Fruit fly (Drosophila melanogaster) whole organism, embryonic: Measurements from ENCODE around the gene CG2818.
A peak's percentile ranks its signal among the peaks of the same experiment; 100 is the strongest.

Experiments used
- Adf1 ChIP-seq: fragments of 200-800 bp; sonication (Bioruptor generic); IDR thresholded peaks from 2 replicates; pipeline ENCODE4 v1.3.6; 2022; ENCODE audit warnings: missing biosample characterization, missing genetic modification characterization
- Antp ChIP-seq: fragments of 200-800 bp; sonication (Bioruptor generic); optimal IDR thresholded peaks from 3 replicates; lab custom pipeline; 2016; ENCODE audit warnings: missing biosample characterization, missing genetic modification characterization
- BEAF-32 ChIP-seq: fragments of 200-800 bp; sonication (Bioruptor generic); optimal IDR thresholded peaks from 3 replicates; lab custom pipeline; 2017; ENCODE audit warnings: missing biosample characterization, missing genetic modification characterization, mild to moderate bottlenecking, moderate library complexity, missing genetic modification reagents
- CG10267 ChIP-seq: fragments of 200-800 bp; sonication (Bioruptor generic); optimal IDR thresholded peaks from 2 replicates; lab custom pipeline; 2018; ENCODE audit warnings: missing biosample characterization, mild to moderate bottlenecking, missing genetic modification characterization, moderate library complexity
- CG10959 ChIP-seq: fragments of 200-800 bp; sonication (Bioruptor generic); IDR thresholded peaks from 2 replicates; pipeline ENCODE4 v1.3.6; 2022; ENCODE audit warnings: missing biosample characterization, missing genetic modification characterization
- CG11085 ChIP-seq: fragments of 200-800 bp; sonication (Bioruptor generic); IDR thresholded peaks from 2 replicates; pipeline ENCODE4 v1.3.6; 2022; ENCODE audit warnings: missing biosample characterization, missing genetic modification characterization
- CG11696 ChIP-seq: fragments of 200-800 bp; sonication (Bioruptor generic); IDR thresholded peaks from 2 replicates; pipeline ENCODE4 v1.3.6; 2022; ENCODE audit warnings: missing biosample characterization, missing genetic modification characterization
- CG12659 ChIP-seq: fragments of 200-800 bp; sonication (Bioruptor generic); optimal IDR thresholded peaks from 3 replicates; lab custom pipeline; 2017; ENCODE audit warnings: mild to moderate bottlenecking, missing biosample characterization, missing genetic modification reagents, missing genetic modification characterization
- CG13287 ChIP-seq: fragments of 200-800 bp; sonication (Bioruptor generic); IDR thresholded peaks from 2 replicates; pipeline ENCODE4 v1.3.6; 2022; ENCODE audit warnings: missing biosample characterization, missing genetic modification characterization; ENCODE audit not compliant: partially characterized antibody
- CG15073 ChIP-seq: fragments of 200-800 bp; sonication (Bioruptor generic); optimal IDR thresholded peaks from 2 replicates; lab custom pipeline; 2016; ENCODE audit warnings: missing biosample characterization, missing genetic modification characterization
- CG1792 ChIP-seq: fragments of 200-800 bp; sonication (Bioruptor generic); optimal IDR thresholded peaks from 2 replicates; lab custom pipeline; 2016; ENCODE audit warnings: missing biosample characterization, missing genetic modification characterization
- CG2120 ChIP-seq: fragments of 200-800 bp; sonication (Bioruptor generic); optimal IDR thresholded peaks from 3 replicates; lab custom pipeline; 2016; ENCODE audit warnings: missing biosample characterization, missing genetic modification characterization
- CG3065 ChIP-seq: fragments of 200-800 bp; sonication (Bioruptor generic); optimal IDR thresholded peaks from 2 replicates; lab custom pipeline; 2016; ENCODE audit warnings: missing biosample characterization, missing genetic modification characterization
- CG3838 ChIP-seq: fragments of 200-800 bp; sonication (Bioruptor generic); optimal IDR thresholded peaks from 3 replicates; lab custom pipeline; 2016; ENCODE audit warnings: missing biosample characterization, missing genetic modification characterization
- CG4820 ChIP-seq: fragments of 200-800 bp; sonication (Bioruptor generic); optimal IDR thresholded peaks from 3 replicates; lab custom pipeline; 2016; ENCODE audit warnings: missing biosample characterization, missing genetic modification characterization
- CG4854 ChIP-seq: fragments of 200-800 bp; sonication (Bioruptor generic); optimal IDR thresholded peaks from 2 replicates; lab custom pipeline; 2016; ENCODE audit warnings: missing biosample characterization, missing genetic modification characterization, inconsistent platforms
- CoRest ChIP-seq: fragments of 200-800 bp; sonication (Bioruptor generic); optimal IDR thresholded peaks from 3 replicates; lab custom pipeline; 2018; ENCODE audit warnings: missing biosample characterization, mild to moderate bottlenecking, missing genetic modification characterization, moderate library complexity
- Dbx ChIP-seq: fragments of 200-800 bp; sonication (Bioruptor generic); IDR thresholded peaks from 3 replicates; pipeline ENCODE4 v1.3.6; 2022; ENCODE audit warnings: missing biosample characterization, missing genetic modification characterization
- Deaf1 ChIP-seq: fragments of 200-800 bp; optimal IDR thresholded peaks from 3 replicates; lab custom pipeline; 2019; ENCODE audit warnings: missing biosample characterization, mild to moderate bottlenecking, missing genetic modification characterization, moderate library complexity
- Dip3 ChIP-seq: fragments of 200-800 bp; sonication (Bioruptor generic); optimal IDR thresholded peaks from 3 replicates; lab custom pipeline; 2016; ENCODE audit warnings: missing biosample characterization, missing genetic modification characterization
- Dref ChIP-seq: fragments of 200-800 bp; sonication (Bioruptor generic); IDR thresholded peaks from 2 replicates; pipeline ENCODE4 v1.3.6; 2022; ENCODE audit warnings: missing biosample characterization, missing genetic modification characterization
- Fer1 ChIP-seq: fragments of 200-800 bp; sonication (Bioruptor generic); optimal IDR thresholded peaks from 2 replicates; lab custom pipeline; 2017; ENCODE audit warnings: missing biosample characterization, mild to moderate bottlenecking, missing genetic modification characterization
- Hmr ChIP-seq: fragments of 200-800 bp; sonication (Bioruptor generic); optimal IDR thresholded peaks from 3 replicates; lab custom pipeline; 2017; ENCODE audit warnings: mild to moderate bottlenecking, missing biosample characterization, missing genetic modification reagents, missing genetic modification characterization
- Jarid2 ChIP-seq: fragments of 200-800 bp; sonication (Bioruptor generic); optimal IDR thresholded peaks from 3 replicates; lab custom pipeline; 2017; ENCODE audit warnings: mild to moderate bottlenecking, missing biosample characterization, missing genetic modification reagents, missing genetic modification characterization
- Lhr ChIP-seq: fragments of 200-800 bp; sonication (Bioruptor generic); optimal IDR thresholded peaks from 3 replicates; lab custom pipeline; 2017; ENCODE audit warnings: mild to moderate bottlenecking, missing biosample characterization, missing genetic modification reagents, missing genetic modification characterization
- MBD-R2 ChIP-seq: fragments of 200-800 bp; sonication (Bioruptor generic); IDR thresholded peaks from 2 replicates; pipeline ENCODE4 v1.3.6; 2022; ENCODE audit warnings: missing biosample characterization, missing genetic modification characterization
- MESR4 ChIP-seq: fragments of 200-800 bp; sonication (Bioruptor generic); optimal IDR thresholded peaks from 2 replicates; lab custom pipeline; 2018; ENCODE audit warnings: missing biosample characterization, mild to moderate bottlenecking, missing genetic modification characterization, moderate library complexity
- Meics ChIP-seq: fragments of 200-800 bp; sonication (Bioruptor generic); optimal IDR thresholded peaks from 2 replicates; lab custom pipeline; 2017; ENCODE audit warnings: missing biosample characterization, mild to moderate bottlenecking, missing genetic modification characterization
- Oli ChIP-seq: fragments of 200-800 bp; sonication (Bioruptor generic); optimal IDR thresholded peaks from 2 replicates; lab custom pipeline; 2018; ENCODE audit warnings: missing biosample characterization, mild to moderate bottlenecking, missing genetic modification characterization, moderate library complexity
- PHDP ChIP-seq: fragments of 200-800 bp; sonication (Bioruptor generic); optimal IDR thresholded peaks from 3 replicates; lab custom pipeline; 2018; ENCODE audit warnings: missing biosample characterization, mild to moderate bottlenecking, missing genetic modification characterization, moderate library complexity
- Ptx1 ChIP-seq: fragments of 200-800 bp; sonication (Bioruptor generic); IDR thresholded peaks from 2 replicates; pipeline ENCODE4 v1.3.6; 2022; ENCODE audit warnings: missing biosample characterization, missing genetic modification characterization
- Ssrp ChIP-seq: fragments of 200-800 bp; sonication (Bioruptor generic); optimal IDR thresholded peaks from 2 replicates; lab custom pipeline; 2018; ENCODE audit warnings: missing biosample characterization, mild to moderate bottlenecking, missing genetic modification characterization, moderate library complexity
- ase ChIP-seq: fragments of 200-800 bp; sonication (Bioruptor generic); IDR thresholded peaks from 3 replicates; pipeline ENCODE4 v1.3.6; 2022; ENCODE audit warnings: missing biosample characterization, missing genetic modification characterization
- caup ChIP-seq: fragments of 200-800 bp; sonication (Bioruptor generic); optimal IDR thresholded peaks from 3 replicates; lab custom pipeline; 2017; ENCODE audit warnings: missing biosample characterization, mild to moderate bottlenecking, missing genetic modification characterization, moderate library complexity; ENCODE audit not compliant: severe bottlenecking
- chn ChIP-seq: fragments of 200-800 bp; sonication (Bioruptor generic); optimal IDR thresholded peaks from 2 replicates; lab custom pipeline; 2016; ENCODE audit warnings: missing biosample characterization, missing genetic modification characterization
- crp ChIP-seq, 2 experiments: fragments of 200-800 bp; sonication (Bioruptor generic); optimal IDR thresholded peaks; 2 replicates in 1 of 2; 3 replicates in 1 of 2; lab custom pipeline; 2017; ENCODE audit warnings: missing biosample characterization in 2 of 2, missing genetic modification characterization in 2 of 2, mild to moderate bottlenecking in 1 of 2, moderate library complexity in 1 of 2
- dmrt99B ChIP-seq: fragments of 200-800 bp; sonication (Bioruptor generic); optimal IDR thresholded peaks from 2 replicates; lab custom pipeline; 2018; ENCODE audit warnings: missing biosample characterization, mild to moderate bottlenecking, missing genetic modification characterization, moderate library complexity
- fd96Cb ChIP-seq: fragments of 200-800 bp; sonication (Bioruptor generic); optimal IDR thresholded peaks from 2 replicates; lab custom pipeline; 2018; ENCODE audit warnings: missing biosample characterization, mild to moderate bottlenecking, missing genetic modification characterization, moderate library complexity
- gro ChIP-seq: fragments of 200-800 bp; sonication (Bioruptor generic); optimal IDR thresholded peaks from 2 replicates; lab custom pipeline; 2016; ENCODE audit warnings: missing biosample characterization, missing genetic modification characterization
- maf-S ChIP-seq: fragments of 200-800 bp; sonication (Bioruptor generic); optimal IDR thresholded peaks from 2 replicates; lab custom pipeline; 2016; ENCODE audit warnings: missing biosample characterization, missing genetic modification characterization
- nom ChIP-seq: fragments of 200-800 bp; sonication (Bioruptor generic); optimal IDR thresholded peaks from 2 replicates; lab custom pipeline; 2017; ENCODE audit warnings: missing biosample characterization, missing genetic modification characterization, mild to moderate bottlenecking, moderate library complexity, missing genetic modification reagents
- phol ChIP-seq: fragments of 200-800 bp; sonication (Bioruptor generic); optimal IDR thresholded peaks from 3 replicates; lab custom pipeline; 2018; ENCODE audit warnings: missing biosample characterization, mild to moderate bottlenecking, missing genetic modification characterization, moderate library complexity
- pita ChIP-seq: fragments of 200-800 bp; sonication (Bioruptor generic); optimal IDR thresholded peaks from 2 replicates; lab custom pipeline; 2017; ENCODE audit warnings: missing biosample characterization, mild to moderate bottlenecking, missing genetic modification characterization
- pzg ChIP-seq: fragments of 200-800 bp; sonication (Bioruptor generic); optimal IDR thresholded peaks from 3 replicates; lab custom pipeline; 2018; ENCODE audit warnings: missing biosample characterization, mild to moderate bottlenecking, missing genetic modification characterization, moderate library complexity
- sqz ChIP-seq: fragments of 200-800 bp; sonication (Bioruptor generic); optimal IDR thresholded peaks from 3 replicates; lab custom pipeline; 2018; ENCODE audit warnings: missing biosample characterization, mild to moderate bottlenecking, missing genetic modification characterization
- sug ChIP-seq: fragments of 200-800 bp; optimal IDR thresholded peaks from 2 replicates; lab custom pipeline; 2019; ENCODE audit warnings: missing biosample characterization, mild to moderate bottlenecking, missing genetic modification characterization, moderate library complexity
- vnd ChIP-seq: fragments of 200-800 bp; sonication (Bioruptor generic); IDR thresholded peaks from 3 replicates; pipeline ENCODE4 v1.3.6; 2022; ENCODE audit warnings: missing biosample characterization, missing genetic modification characterization; ENCODE audit not compliant: partially characterized antibody
- vvl ChIP-seq: fragments of 200-800 bp; sonication (Bioruptor generic); IDR thresholded peaks from 2 replicates; pipeline ENCODE4 v1.3.6; 2022; ENCODE audit warnings: missing biosample characterization, missing genetic modification characterization

The CG2818 gene

DNA sequence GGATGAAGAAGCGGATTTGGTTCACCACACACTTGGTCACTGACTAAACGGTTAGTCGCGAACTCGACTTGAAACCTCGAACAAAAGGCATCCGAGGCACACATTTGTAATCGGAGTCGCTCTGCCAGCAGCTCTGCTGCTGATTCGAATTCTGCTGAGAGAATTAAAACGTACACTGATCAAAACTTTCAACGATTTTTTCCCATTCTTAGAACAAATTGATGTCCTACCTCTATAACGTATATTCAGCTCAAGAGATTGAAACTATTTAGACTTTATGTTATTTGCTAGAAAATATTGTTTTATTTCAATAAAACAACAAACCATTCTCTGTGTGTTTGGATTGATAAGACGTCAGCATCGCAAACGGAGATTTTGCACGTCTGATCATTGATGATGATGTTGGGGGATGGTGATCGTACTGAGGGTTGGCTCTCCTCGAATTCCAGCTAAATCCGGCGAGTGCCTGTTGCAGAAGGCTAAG is 7.7 kb upstream of the CG2818 start, which contains the start of gene CG31778 (continued):
- TF ChIP-seq sqz (GFP tag; lab: Kevin White, UChicago) (no peak), Adf1 (peak; percentile 47; the same call in 1 of the 2 replicates), Hmr (GFP tag; lab: Kevin White, UChicago) (peak; percentile 12), CG2120 (peak; percentile 56), CG4820 (GFP tag; lab: Kevin White, UChicago) (no peak), PHDP (tag; lab: Kevin White, UChicago) (peak; percentile 25), MBD-R2 (no peak), nom (GFP tag; lab: Kevin White, UChicago) (peak; percentile 68), fd96Cb (tag; lab: Kevin White, UChicago) (no peak), Ptx1 (GFP tag; lab: Robert Waterston, UW) (peak; percentile 35; the same call in 1 of the 2 replicates), CG3065 (GFP tag; lab: Kevin White, UChicago) (no peak), Fer1 (peak; percentile 22), dmrt99B (tag; lab: Kevin White, UChicago) (no peak)

DNA sequence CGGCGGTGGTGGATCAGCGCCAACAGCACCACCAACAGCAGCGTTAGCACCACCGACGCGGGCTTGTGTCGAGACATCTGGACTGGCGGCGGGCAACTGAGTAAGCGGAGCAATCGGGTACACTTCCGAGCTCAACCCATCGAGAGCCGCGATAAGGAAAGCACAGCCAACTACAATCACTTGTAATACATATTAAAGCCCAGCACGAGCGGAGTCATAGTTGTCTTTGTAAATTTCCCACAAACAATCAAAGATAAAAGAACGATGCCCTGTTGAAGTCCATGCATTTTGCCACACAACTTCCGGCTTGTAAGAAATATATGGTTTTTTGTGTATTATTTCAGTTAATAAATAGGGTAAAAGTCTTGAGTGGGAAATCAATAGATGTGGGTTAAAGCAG is 6.2 kb upstream of the CG2818 start, which contains the start of gene CG31777:
TSS of gene CG31777 (minus strand) at position 101 of the 400 bp plus-strand sequence.
- no peak for TF ChIP-seq CG15073 (GFP tag; lab: Kevin White, UChicago)
- TF ChIP-seq caup (GFP tag; lab: Kevin White, UChicago) = no peak
- no peak for TF ChIP-seq CG3838
- TF ChIP-seq Dbx (GFP tag; lab: Robert Waterston, UW) = no peak
- no peak for TF ChIP-seq Dip3 (GFP tag; lab: Kevin White, UChicago)
- no peak for TF ChIP-seq CG1792 (GFP tag; lab: Kevin White, UChicago)
- no peak for TF ChIP-seq maf-S (GFP tag; lab: Kevin White, UChicago)
- TF ChIP-seq chn (GFP tag; lab: Kevin White, UChicago) = no peak
- no peak for TF ChIP-seq Antp
- TF ChIP-seq Deaf1 (tag; lab: Kevin White, UChicago) = peak; percentile 34
- TF ChIP-seq Lhr (GFP tag; lab: Kevin White, UChicago) = no peak
- no peak for TF ChIP-seq CG10959 (GFP tag; lab: Robert Waterston, UW)
- TF ChIP-seq Meics (GFP tag; lab: Kevin White, UChicago) = no peak
- 0 out of 3 replicates have a peak, but pooled peaks have one; percentile 8 for TF ChIP-seq vnd (GFP tag; lab: Robert Waterston, UW)
- no peak for TF ChIP-seq pita (GFP tag; lab: Kevin White, UChicago)
- TF ChIP-seq gro = no peak
- no peak for TF ChIP-seq CG11696

DNA sequence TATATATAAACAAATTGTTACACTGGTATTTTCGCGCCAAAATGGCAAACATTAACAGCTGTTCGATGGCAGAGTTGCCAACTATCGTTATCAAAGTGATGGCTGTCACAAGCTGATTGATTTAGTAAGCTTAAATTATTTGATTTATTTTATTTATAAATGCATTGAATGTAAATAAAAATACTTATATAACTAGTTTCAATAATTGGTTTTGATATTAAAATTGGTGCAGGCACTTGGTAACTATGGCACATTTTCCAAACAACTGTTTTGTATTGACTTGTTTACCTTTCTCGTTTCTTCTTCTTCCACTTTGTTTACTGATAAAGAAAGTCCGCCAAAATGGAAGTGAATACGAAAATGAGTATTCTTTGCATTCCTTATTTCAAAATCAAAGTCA is 1.5 kb upstream of the CG2818 start, which contains the start of gene cutlet:
TSS of gene cutlet (minus strand) at position 84 of the 400 bp plus-strand sequence.
- 0 out of 2 replicates have a peak, but pooled peaks have one; percentile 23 for TF ChIP-seq vvl (GFP tag; lab: Robert Waterston, UW)
- TF ChIP-seq CG4854 = peak; percentile 85
- peak; percentile 81 to 97 for TF ChIP-seq crp (GFP tag; optimal IDR thresholded peaks at IDR 0.05; lab: Kevin White, UChicago)
- peak; percentile 34 for TF ChIP-seq CG12659 (GFP tag; lab: Kevin White, UChicago)
- TF ChIP-seq CG10267 = peak; percentile 6
- TF ChIP-seq CG13287 (GFP tag; lab: Robert Waterston, UW) = peak; percentile 52; the same call in 1 of the 2 replicates
- TF ChIP-seq sug = peak; percentile 25
- TF ChIP-seq Dref = peak; percentile 37
- no peak for TF ChIP-seq CG11085 (GFP tag; lab: Robert Waterston, UW)
- TF ChIP-seq BEAF-32 (GFP tag; lab: Kevin White, UChicago) = peak; percentile 48
- TF ChIP-seq pzg = peak; percentile 63
- no peak for TF ChIP-seq Oli (tag; lab: Kevin White, UChicago)
- TF ChIP-seq MESR4 (GFP tag; lab: Kevin White, UChicago) = no peak
- no peak for TF ChIP-seq Jarid2 (GFP tag; lab: Kevin White, UChicago)
- no peak for TF ChIP-seq Ssrp (tag; lab: Kevin White, UChicago)
- TF ChIP-seq Meics (GFP tag; lab: Kevin White, UChicago) = peak; percentile 40
- TF ChIP-seq Lhr (GFP tag; lab: Kevin White, UChicago) = peak; percentile 5
- peak; percentile 99 for TF ChIP-seq phol
- peak; percentile 31 for TF ChIP-seq CoRest (tag; lab: Kevin White, UChicago)
- no peak for TF ChIP-seq ase
